Worm (Caenorhabditis elegans) whole organism, L4 larva: Measurements from ENCODE around the gene Y37H2A.12.

Experiments
- attf-4 ChIP-seq: sonication (generic microtip); optimal IDR thresholded peaks from 3 replicates; lab custom pipeline; 2017; ENCODE audit warnings: missing biosample characterization, missing genetic modification characterization
- ceh-20 ChIP-seq: fragments of 200-800 bp; sonication (Bioruptor generic); IDR thresholded peaks from 2 replicates; pipeline ENCODE4 v1.3.6; 2022; ENCODE audit warnings: missing genetic modification reagents, missing genetic modification characterization, missing compliant biosample characterization
- ceh-28 ChIP-seq: fragments of 150-350 bp; optimal IDR thresholded peaks from 2 replicates; lab custom pipeline; 2014; ENCODE audit warnings: missing biosample characterization, missing genetic modification reagents, missing genetic modification characterization
- ceh-32 ChIP-seq: sonication (generic microtip); optimal IDR thresholded peaks from 2 replicates; lab custom pipeline; 2016; ENCODE audit warnings: mild to moderate bottlenecking, missing genetic modification characterization, missing compliant biosample characterization; ENCODE audit not compliant: poor library complexity
- ceh-62 ChIP-seq: sonication (generic microtip); optimal IDR thresholded peaks from 2 replicates; lab custom pipeline; 2017; ENCODE audit warnings: missing biosample characterization, missing genetic modification characterization
- cey-2 ChIP-seq: sonication (generic microtip); optimal IDR thresholded peaks from 3 replicates; lab custom pipeline; 2017; ENCODE audit warnings: missing genetic modification characterization, mild to moderate bottlenecking, missing compliant biosample characterization, antibody characterized with exemption, borderline replicate concordance; ENCODE audit not compliant: insufficient read depth
- daf-16 ChIP-seq, 3 experiments: sonication (generic microtip); optimal IDR thresholded peaks; 2 replicates each; lab custom pipeline; 2016 to 2017; ENCODE audit warnings: missing genetic modification characterization in 3 of 3, missing genetic modification reagents in 3 of 3, mild to moderate bottlenecking in 2 of 3, missing compliant biosample characterization in 2 of 3, missing biosample characterization in 1 of 3, moderate library complexity in 1 of 3
- daf-8 ChIP-seq: fragments of 200-800 bp; sonication (Bioruptor generic); IDR thresholded peaks from 2 replicates; pipeline ENCODE4 v1.3.6; 2022; ENCODE audit warnings: missing genetic modification characterization, missing compliant biosample characterization
- dmd-8 ChIP-seq: fragments of 200-800 bp; sonication (Bioruptor generic); IDR thresholded peaks from 2 replicates; pipeline ENCODE4 v1.3.6; 2022; ENCODE audit warnings: missing genetic modification characterization, missing compliant biosample characterization
- duxl-1 ChIP-seq: sonication (generic microtip); optimal IDR thresholded peaks from 2 replicates; lab custom pipeline; 2016; ENCODE audit warnings: mild to moderate bottlenecking, missing genetic modification characterization, moderate library complexity, missing compliant biosample characterization; ENCODE audit not compliant: poor library complexity
- egl-27 ChIP-seq: sonication (generic microtip); optimal IDR thresholded peaks from 3 replicates; lab custom pipeline; 2017; ENCODE audit warnings: missing biosample characterization, missing genetic modification reagents, missing genetic modification characterization
- egl-43 ChIP-seq: fragments of 200-800 bp; sonication (Bioruptor generic); IDR thresholded peaks from 2 replicates; pipeline ENCODE4 v1.3.6; 2022; ENCODE audit warnings: missing genetic modification reagents, missing genetic modification characterization, missing compliant biosample characterization
- fos-1 ChIP-seq: fragments of 150-350 bp; optimal IDR thresholded peaks from 2 replicates; lab custom pipeline; 2014; ENCODE audit warnings: missing biosample characterization, missing genetic modification characterization
- jun-1 ChIP-seq: fragments of 150-350 bp; optimal IDR thresholded peaks from 2 replicates; lab custom pipeline; 2014; ENCODE audit warnings: missing biosample characterization, missing genetic modification reagents, missing genetic modification characterization
- lim-7 ChIP-seq: fragments of 200-800 bp; sonication (Bioruptor generic); IDR thresholded peaks from 2 replicates; pipeline ENCODE4 v1.3.6; 2022; ENCODE audit warnings: missing genetic modification characterization, missing compliant biosample characterization
- lin-13 ChIP-seq: fragments of 150-350 bp; optimal IDR thresholded peaks from 2 replicates; lab custom pipeline; 2014; ENCODE audit warnings: missing biosample characterization, missing genetic modification reagents, missing genetic modification characterization
- lin-15B ChIP-seq: fragments of 150-350 bp; sonication (generic microtip); optimal IDR thresholded peaks from 3 replicates; lab custom pipeline; 2014; ENCODE audit warnings: missing biosample characterization, missing genetic modification characterization
- madf-5 ChIP-seq, 2 experiments: fragments of 200-800 bp; sonication (Bioruptor generic); IDR thresholded peaks; 2 replicates each; pipeline ENCODE4 v1.3.6; 2022; ENCODE audit warnings: missing compliant biosample characterization in 2 of 2, missing genetic modification characterization in 2 of 2
- mdt-29 ChIP-seq: fragments of 200-800 bp; sonication (Bioruptor generic); IDR thresholded peaks from 2 replicates; pipeline ENCODE4 v1.3.6; 2022; ENCODE audit warnings: missing genetic modification reagents, missing genetic modification characterization, missing compliant biosample characterization
- mep-1 ChIP-seq: fragments of 150-350 bp; sonication (generic microtip); optimal IDR thresholded peaks from 3 replicates; lab custom pipeline; 2014; ENCODE audit warnings: missing biosample characterization, missing genetic modification characterization
- mes-2 ChIP-seq: sonication (generic microtip); optimal IDR thresholded peaks from 2 replicates; lab custom pipeline; 2016; ENCODE audit warnings: missing genotype, mild to moderate bottlenecking, missing genetic modification characterization, missing compliant biosample characterization; ENCODE audit not compliant: poor library complexity, severe bottlenecking
- nhr-25 ChIP-seq: sonication (generic microtip); optimal IDR thresholded peaks from 2 replicates; lab custom pipeline; 2017; ENCODE audit warnings: missing genetic modification characterization, mild to moderate bottlenecking, missing compliant biosample characterization, antibody characterized with exemption, moderate library complexity, borderline replicate concordance; ENCODE audit not compliant: insufficient read depth
- nhr-6 ChIP-seq: fragments of 150-350 bp; optimal IDR thresholded peaks from 2 replicates; lab custom pipeline; 2014; ENCODE audit warnings: missing biosample characterization, missing genetic modification characterization
- nhr-76 ChIP-seq: fragments of 150-350 bp; optimal IDR thresholded peaks from 2 replicates; lab custom pipeline; 2014; ENCODE audit warnings: missing biosample characterization, missing genetic modification characterization
- pha-4 ChIP-seq, 2 experiments: fragments of 150-350 bp in 1 of 2; fragments of 200-800 bp in 1 of 2; sonication (Bioruptor generic) in 1 of 2; IDR thresholded peaks in 1 of 2; optimal IDR thresholded peaks in 1 of 2; 2 replicates each; pipeline versions ENCODE4 v1.3.6 to Lab custom; 2014 to 2022; ENCODE audit warnings: missing genetic modification characterization in 2 of 2, missing genetic modification reagents in 2 of 2, missing biosample characterization in 1 of 2, missing compliant biosample characterization in 1 of 2
- php-3 ChIP-seq: fragments of 200-800 bp; sonication (Bioruptor generic); IDR thresholded peaks from 2 replicates; pipeline ENCODE4 v1.3.6; 2022; ENCODE audit warnings: missing genetic modification reagents, missing genetic modification characterization, missing compliant biosample characterization
- pqm-1 ChIP-seq: sonication (generic microtip); optimal IDR thresholded peaks from 2 replicates; lab custom pipeline; 2017; ENCODE audit warnings: missing biosample characterization, missing genetic modification characterization
- sdz-12 ChIP-seq: fragments of 200-800 bp; sonication (Bioruptor generic); optimal IDR thresholded peaks from 2 replicates; lab custom pipeline; 2018; ENCODE audit warnings: mild to moderate bottlenecking, missing genetic modification characterization, missing compliant biosample characterization
- unc-62 ChIP-seq, 3 experiments: fragments of 150-350 bp in 1 of 3; sonication (generic microtip); optimal IDR thresholded peaks in 2 of 3; peaks in 1 of 3; 1 replicate in 1 of 3; 2 replicates in 2 of 3; lab custom pipeline; 2014 to 2017; ENCODE audit warnings: missing biosample characterization in 3 of 3, missing genetic modification characterization in 3 of 3, missing genetic modification reagents in 3 of 3, missing genotype in 1 of 3
- zfp-3 ChIP-seq: fragments of 200-800 bp; sonication (Bioruptor generic); conservative IDR thresholded peaks from 2 replicates; pipeline ENCODE4 v1.3.6; 2022; ENCODE audit warnings: missing genetic modification reagents, missing genetic modification characterization, missing compliant biosample characterization
- zip-11 ChIP-seq: fragments of 200-800 bp; sonication (Bioruptor generic); IDR thresholded peaks from 2 replicates; pipeline ENCODE4 v1.3.6; 2022; ENCODE audit warnings: missing genetic modification characterization, missing compliant biosample characterization
- ztf-11 ChIP-seq: fragments of 150-350 bp; optimal IDR thresholded peaks from 2 replicates; lab custom pipeline; 2014; ENCODE audit warnings: missing biosample characterization, missing genetic modification characterization
- ztf-7 ChIP-seq: fragments of 150-350 bp; optimal IDR thresholded peaks from 2 replicates; lab custom pipeline; 2014; ENCODE audit warnings: missing biosample characterization, missing genetic modification characterization

Gene Y37H2A.12

DNA sequence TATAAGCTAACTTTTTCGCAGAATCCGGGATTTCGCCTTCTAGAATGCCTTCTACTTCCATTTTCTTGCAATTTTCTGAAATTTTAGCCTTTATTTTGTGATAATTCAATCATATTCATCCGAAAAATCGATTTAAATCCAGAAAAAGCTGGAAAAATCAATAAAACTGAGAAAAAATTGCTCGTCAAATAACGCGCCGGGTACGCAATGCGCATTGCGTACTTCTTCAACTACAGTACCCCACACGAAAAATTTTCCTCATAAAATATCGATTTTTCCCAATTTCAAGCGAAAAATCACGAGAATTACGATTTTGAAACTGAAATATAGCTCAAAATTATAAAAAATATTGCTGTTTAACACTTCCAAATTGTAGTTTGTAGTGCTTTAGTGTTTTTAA, at the start of gene Y37H2A.12:
Gene Y37H2A.12, minus strand, starts transcription at position 81 of the 400 bp plus-strand sequence.
- peak in 1 of 2 experiments; percentile 21 for TF ChIP-seq unc-62 (GFP tag; optimal IDR thresholded peaks at IDR 0.05 in 1 of 2; lab: Kevin White, UChicago)
- TF ChIP-seq unc-62 (tag; optimal IDR thresholded peaks at IDR 0.05; lab: Kevin White, UChicago), result no peak
- no peak for TF ChIP-seq pqm-1
- no peak for TF ChIP-seq sdz-12 (GFP tag; lab: Kevin White, UChicago)
- TF ChIP-seq daf-8 (GFP tag; lab: Robert Waterston, UW), result no peak
- TF ChIP-seq egl-27 (tag; lab: Kevin White, UChicago), result no peak
- TF ChIP-seq nhr-76 (tag; lab: Kevin White, UChicago), result no peak
- no peak for TF ChIP-seq zfp-3 (GFP tag; lab: Robert Waterston, UW)

DNA sequence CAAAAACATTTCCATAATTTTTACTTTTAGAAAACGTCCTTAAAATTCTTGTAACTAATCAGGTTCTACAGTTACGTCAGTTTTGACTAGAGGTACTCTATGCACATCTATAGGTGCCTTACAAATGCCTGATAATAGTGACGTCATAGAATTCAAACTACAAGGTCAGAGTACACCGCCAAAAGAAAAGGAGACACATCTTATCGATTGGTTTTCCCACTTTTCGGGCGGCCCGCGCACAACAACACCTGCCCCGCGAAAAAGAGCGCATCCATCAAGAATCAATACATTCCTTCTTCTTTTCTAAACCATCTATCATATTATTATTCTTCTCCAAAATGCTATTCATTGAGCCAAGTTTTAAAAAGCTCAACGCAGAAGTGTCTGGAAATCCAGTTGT, 48.7 kb upstream of the Y37H2A.12 start, which contains the start of gene C31G12.1:
Gene C31G12.1, plus strand, starts transcription at position 301 of the 400 bp plus-strand sequence.
- TF ChIP-seq dmd-8, result no peak
- no peak for TF ChIP-seq egl-43 (GFP tag; lab: Robert Waterston, UW)
- TF ChIP-seq ztf-11 (tag; lab: Kevin White, UChicago), result no peak
- TF ChIP-seq mdt-29 (GFP tag; lab: Robert Waterston, UW), result no peak
- TF ChIP-seq lin-13 (GFP tag; lab: Kevin White, UChicago), result no peak
- TF ChIP-seq mes-2, result no peak
- TF ChIP-seq daf-16 (GFP tag; optimal IDR thresholded peaks at IDR 0.05; lab: Kevin White, UChicago), result no peak
- no peak for TF ChIP-seq daf-16 (tag; optimal IDR thresholded peaks at IDR 0.05; lab: Kevin White, UChicago)
- TF ChIP-seq php-3 (GFP tag; lab: Robert Waterston, UW), result no peak

DNA sequence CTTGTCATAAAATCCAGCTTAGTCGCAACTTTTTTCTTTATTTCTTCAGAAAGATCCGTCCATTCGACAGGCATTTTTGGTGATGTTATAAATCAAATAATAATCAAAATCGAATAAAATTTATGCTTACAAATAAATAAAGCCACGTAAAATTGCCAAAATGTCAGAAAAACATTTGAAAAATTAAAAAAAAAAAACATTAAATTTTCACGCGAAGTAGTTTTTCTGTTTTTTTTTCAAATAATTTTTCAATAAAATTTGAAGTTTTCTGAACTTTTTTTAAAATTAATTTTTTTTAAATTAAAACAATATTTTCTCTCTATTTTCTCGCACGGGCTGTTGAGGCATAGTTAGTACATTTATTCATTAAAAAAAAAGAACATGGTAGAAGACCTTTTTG, 47.7 kb upstream of the Y37H2A.12 start, which contains the start of gene C31G12.4:
Gene C31G12.4, minus strand, starts transcription at position 101 of the 400 bp plus-strand sequence.
- TF ChIP-seq daf-8 (GFP tag; lab: Robert Waterston, UW), result no peak
- no peak for TF ChIP-seq lim-7 (GFP tag; lab: Robert Waterston, UW)

DNA sequence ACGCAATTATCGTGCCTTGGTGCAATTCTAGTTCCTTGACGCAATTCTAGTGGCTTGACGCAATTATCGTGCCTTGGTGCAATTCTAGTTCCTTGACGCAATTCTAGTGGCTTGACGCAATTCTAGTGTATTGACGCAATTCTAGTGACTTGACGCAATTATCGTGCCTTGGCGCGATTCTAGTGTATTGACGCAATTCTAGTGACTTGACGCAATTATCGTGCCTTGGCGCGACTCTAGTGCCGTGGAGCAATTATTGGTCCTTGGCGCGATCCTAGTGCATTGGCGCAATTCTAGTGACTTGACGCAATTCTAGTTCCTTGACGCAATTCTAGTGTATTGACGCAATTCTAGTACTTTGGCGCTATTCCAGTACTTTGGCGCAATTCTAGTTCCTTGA, 44.0 kb upstream of the Y37H2A.12 start:
- TF ChIP-seq dmd-8 (0 out of 2 replicates have a peak, but pooled peaks have one; percentile 35), madf-5 (GFP tag; IDR thresholded peaks at IDR 0.05; lab: Robert Waterston, UW) (peak in 1 of 2 experiments; percentile 69; a peak in 1 of 4 replicates)

DNA sequence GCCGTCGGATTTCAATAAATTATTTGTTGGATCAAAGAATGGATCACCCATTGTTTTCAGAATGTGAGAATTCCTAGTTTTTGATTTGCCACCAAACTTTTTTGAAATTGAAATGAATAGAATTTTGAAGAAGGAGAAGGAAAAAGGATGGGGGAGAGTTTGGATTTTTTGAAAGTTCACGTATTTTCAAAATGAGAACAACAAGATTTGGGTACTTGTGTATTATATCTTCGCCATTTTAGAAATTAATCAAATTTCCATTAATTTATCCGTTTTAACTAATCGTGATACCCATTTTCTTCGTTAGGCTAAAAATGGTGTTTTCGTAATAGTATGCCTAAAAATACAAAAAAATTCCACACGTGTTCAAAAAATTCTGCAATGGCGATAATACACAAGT, 40.6 kb upstream of the Y37H2A.12 start, which contains the start of gene C14A6.8:
Gene C14A6.8, minus strand, starts transcription at position 101 of the 400 bp plus-strand sequence.
- TF ChIP-seq nhr-6 (tag; lab: Kevin White, UChicago) (no peak), cey-2 (no peak), duxl-1 (no peak), ztf-7 (tag; lab: Kevin White, UChicago) (no peak), dmd-8 (no peak), lin-15B (no peak), ceh-28 (no peak), pha-4 (GFP tag; IDR thresholded peaks at IDR 0.05; lab: Robert Waterston, UW) (no peak), pha-4 (tag; optimal IDR thresholded peaks at IDR 0.05; lab: Kevin White, UChicago) (no peak), ceh-32 (tag; lab: Kevin White, UChicago) (no peak), nhr-25 (tag; lab: Kevin White, UChicago) (no peak), ceh-20 (GFP tag; lab: Robert Waterston, UW) (no peak), pqm-1 (no peak), fos-1 (tag; lab: Kevin White, UChicago) (no peak)

DNA sequence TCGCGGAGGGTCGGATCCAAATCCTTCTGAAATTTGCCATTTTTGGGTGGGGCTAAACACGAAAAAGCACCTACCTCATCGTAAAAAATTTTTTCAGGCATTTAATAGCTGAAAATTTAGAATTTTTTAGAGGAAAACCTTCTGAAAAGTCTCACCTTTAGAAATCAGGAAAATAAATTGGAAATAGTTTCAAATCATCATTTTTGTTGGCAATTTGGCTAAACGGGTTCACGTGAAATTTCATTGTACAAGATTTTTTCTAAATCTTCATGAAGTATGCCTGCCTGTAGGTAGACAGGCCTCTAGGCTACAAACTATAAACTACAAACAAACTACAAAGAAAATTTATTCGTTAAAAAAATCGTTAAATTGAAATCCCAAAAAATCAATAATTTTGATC, 37.3 kb upstream of the Y37H2A.12 start, which contains the start of gene C14A6.7:
Gene C14A6.7, minus strand, starts transcription at position 101 of the 400 bp plus-strand sequence.
- TF ChIP-seq lim-7 (GFP tag; lab: Robert Waterston, UW), result no peak
- TF ChIP-seq daf-16 (GFP tag; optimal IDR thresholded peaks at IDR 0.05; lab: Kevin White, UChicago), result no peak
- no peak for TF ChIP-seq daf-16 (tag; optimal IDR thresholded peaks at IDR 0.05; lab: Kevin White, UChicago)
- TF ChIP-seq ceh-62 (tag; lab: Kevin White, UChicago), result no peak
- no peak for TF ChIP-seq mep-1 (tag; lab: Kevin White, UChicago)
- TF ChIP-seq zip-11 (GFP tag; lab: Robert Waterston, UW), result no peak
- no peak for TF ChIP-seq attf-4 (tag; lab: Kevin White, UChicago)
- TF ChIP-seq jun-1 (tag; lab: Kevin White, UChicago), result no peak
